Fruit fly (Drosophila melanogaster) whole organism: ENCODE data around the gene lectin-37Da.

Source experiments
- CG8478 ChIP-seq: fragments of >200 bp; optimal IDR thresholded peaks from 2 replicates; lab custom pipeline; 2018; ENCODE audit warnings: inconsistent platforms
- Dll ChIP-seq: fragments of >200 bp; optimal IDR thresholded peaks from 2 replicates; lab custom pipeline; 2017
- pan ChIP-seq: fragments of >200 bp; optimal IDR thresholded peaks from 2 replicates; lab custom pipeline; 2017
- psq ChIP-seq: fragments of >200 bp; optimal IDR thresholded peaks from 2 replicates; lab custom pipeline; 2017
- usp ChIP-seq: fragments of >200 bp; optimal IDR thresholded peaks from 2 replicates; lab custom pipeline; 2017; ENCODE audit warnings: missing biosample characterization, missing genetic modification characterization, mixed read lengths

- no peak for TF ChIP-seq CG8478
- no peak for TF ChIP-seq pan
- no peak for TF ChIP-seq Dll (lab: Kevin White, UChicago)
- no peak for TF ChIP-seq psq (lab: Kevin White, UChicago)
- no peak for TF ChIP-seq usp
Observed at dm6 chr2L:19441339-19441738, 23.2 kb downstream of the lectin-37Da start.
